Fruit fly (Drosophila melanogaster): ENCODE measurements around the gene RpL27A.

DNA sequence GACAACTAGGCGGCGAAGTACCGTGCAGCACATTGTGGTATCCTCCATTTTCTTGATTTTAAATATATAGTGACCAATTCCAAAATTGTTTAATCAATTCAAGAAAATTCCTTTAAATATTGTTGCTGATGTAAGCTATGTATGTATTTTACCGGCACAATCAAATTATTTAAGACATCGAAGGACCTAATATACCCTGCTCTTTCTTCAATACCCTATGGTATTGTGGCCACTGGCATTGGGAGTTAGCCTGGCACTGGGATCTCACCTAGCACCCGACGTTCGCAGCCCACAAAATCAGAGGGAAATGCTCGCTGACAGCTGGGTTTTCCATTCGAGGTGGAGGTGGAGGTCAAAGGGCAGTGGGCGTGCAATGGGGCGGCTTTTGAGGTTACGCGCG lies 36.0 kb downstream of the RpL27A start:
- TF ChIP-seq CG8319 (GFP tag; optimal IDR thresholded peaks at IDR 0.05) = no peak
- TF ChIP-seq CG6854 (GFP tag; optimal IDR thresholded peaks at IDR 0.05) = no peak
- TF ChIP-seq CG8119 (GFP tag; IDR thresholded peaks at IDR 0.05) = no peak
- TF ChIP-seq CG10631 (GFP tag; optimal IDR thresholded peaks at IDR 0.05) = no peak
- no peak for TF ChIP-seq ss (GFP tag; optimal IDR thresholded peaks at IDR 0.05)
- no peak for TF ChIP-seq CG11294 (GFP tag; IDR thresholded peaks at IDR 0.05)

All from whole organism, prepupa.